Worm (Caenorhabditis elegans): ENCODE data around the gene F10E7.2.

DNA sequence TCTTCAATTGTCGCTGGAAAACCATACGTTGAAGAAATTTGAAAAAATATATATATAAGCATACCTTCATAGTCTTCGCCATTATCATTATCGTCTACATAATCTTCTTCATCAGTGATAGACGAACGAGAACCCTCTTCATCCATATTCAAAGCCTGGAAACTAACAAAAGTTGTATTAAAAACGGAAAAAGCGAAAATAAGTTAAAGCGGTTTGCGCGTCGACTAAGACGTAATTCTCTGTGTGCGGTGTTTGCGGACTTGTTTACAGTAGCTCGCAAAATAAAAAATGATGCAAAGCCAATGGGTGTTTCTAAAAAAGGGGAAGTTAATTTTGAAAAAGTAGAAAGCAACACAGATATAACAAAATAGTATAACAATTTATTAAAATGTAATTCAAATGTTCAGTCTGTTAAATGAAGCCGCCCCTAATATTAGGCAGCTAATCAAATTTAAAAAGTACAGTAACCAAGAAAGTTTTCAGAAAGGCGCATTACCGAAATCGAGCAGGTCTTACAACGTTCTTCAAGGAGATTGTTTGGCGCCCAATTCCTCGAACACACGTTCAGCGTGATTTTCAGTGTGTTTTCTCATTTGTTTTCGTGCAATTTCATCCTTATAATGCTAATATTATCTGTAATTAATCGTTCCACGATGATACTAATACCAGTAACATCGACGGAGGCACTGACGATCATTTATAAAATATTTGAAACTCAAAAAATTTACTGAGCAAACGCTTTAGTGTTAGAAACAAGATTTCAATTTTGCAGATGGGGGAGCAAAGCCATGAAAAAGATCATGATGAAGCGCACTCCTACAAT, 10.0 kb downstream of the F10E7.2 start, which contains the start of the genes T07F8.4 and gld-3:
- TF ChIP-seq him-1 (tag; optimal IDR thresholded peaks at IDR 0.05) (no peak), W03F9.2 (tag; optimal IDR thresholded peaks at IDR 0.05) (peak; percentile 47), dao-5 (tag; optimal IDR thresholded peaks at IDR 0.05) (no peak)

Data from whole organism, L4/young adult.